Fruit fly (Drosophila melanogaster): ENCODE measurements around the gene CG14260.

The CG14260 gene

dm6 chr3R:27244412-27244741 is 20.9 kb upstream of the CG14260 start (continued):
- peak; percentile 35; the same call in 1 of the 2 replicates for TF ChIP-seq Xrp1 (GFP tag; IDR thresholded peaks at IDR 0.05)
- 0 out of 2 replicates have a peak, but pooled peaks have one; percentile 8 for TF ChIP-seq CG11696 (GFP tag; IDR thresholded peaks at IDR 0.05)
- no peak for TF ChIP-seq Lhr (GFP tag; optimal IDR thresholded peaks at IDR 0.05)
- TF ChIP-seq D19B (GFP tag; optimal IDR thresholded peaks at IDR 0.05), result peak; percentile 16
- TF ChIP-seq toy (GFP tag; IDR thresholded peaks at IDR 0.05), result no peak

dm6 chr3R:27244742-27245400 is 20.4 kb upstream of the CG14260 start, which contains the start of gene CG18766:
Gene CG18766 (minus strand): TSS chr3R:27245249.
- TF ChIP-seq vfl (GFP tag; optimal IDR thresholded peaks at IDR 0.05) (no peak), Jarid2 (GFP tag; optimal IDR thresholded peaks at IDR 0.05) (peak; percentile 33), CG17612 (GFP tag; IDR thresholded peaks at IDR 0.05) (no peak), twi (tag; optimal IDR thresholded peaks at IDR 0.05) (peak; percentile 14), al (GFP tag; IDR thresholded peaks at IDR 0.05) (no peak), Fer2 (tag; optimal IDR thresholded peaks at IDR 0.05) (no peak), MESR4 (GFP tag; optimal IDR thresholded peaks at IDR 0.05) (peak; percentile 72), NFAT (GFP tag; IDR thresholded peaks at IDR 0.05) (no peak), CG2120 (GFP tag; optimal IDR thresholded peaks at IDR 0.05) (peak; percentile 37), Sox102F (GFP tag; optimal IDR thresholded peaks at IDR 0.05) (no peak), BEAF-32 (GFP tag; optimal IDR thresholded peaks at IDR 0.05) (peak; percentile 41), CG17359 (tag; optimal IDR thresholded peaks at IDR 0.05) (no peak), CG1792 (GFP tag; optimal IDR thresholded peaks at IDR 0.05) (peak; percentile 5), CG32767 (GFP tag; IDR thresholded peaks at IDR 0.05) (peak; percentile 51), Max (GFP tag; optimal IDR thresholded peaks at IDR 0.05) (peak; percentile 38), chn (GFP tag; optimal IDR thresholded peaks at IDR 0.05) (peak; percentile 60), danr (GFP tag; IDR thresholded peaks at IDR 0.05) (no peak), kay (GFP tag; optimal IDR thresholded peaks at IDR 0.05) (no peak), CG10979 (tag; optimal IDR thresholded peaks at IDR 0.05) (peak; percentile 5), zen (tag; optimal IDR thresholded peaks at IDR 0.05) (peak; percentile 55), nmo (GFP tag; optimal IDR thresholded peaks at IDR 0.05) (peak; percentile 52), CG17361 (GFP tag; IDR thresholded peaks at IDR 0.05) (peak; percentile 33; the same call in 1 of the 3 replicates), Neu2 (GFP tag; optimal IDR thresholded peaks at IDR 0.05; ENCODE audit: borderline replicate concordance) (peak; percentile 39), pnt (GFP tag; optimal IDR thresholded peaks at IDR 0.05) (peak; percentile 3), exex (tag; optimal IDR thresholded peaks at IDR 0.05) (peak; percentile 30), CG10147 (GFP tag; optimal IDR thresholded peaks at IDR 0.05) (no peak), jumu (GFP tag; optimal IDR thresholded peaks at IDR 0.05) (peak; percentile 15), CG1024 (GFP tag; IDR thresholded peaks at IDR 0.05) (no peak; the same call in 1 of the 2 replicates), slbo (GFP tag; IDR thresholded peaks at IDR 0.05) (peak; percentile 61), Side (GFP tag; optimal IDR thresholded peaks at IDR 0.05) (peak; percentile 36), CG4328 (GFP tag; optimal IDR thresholded peaks at IDR 0.05) (no peak), crp (GFP tag; optimal IDR thresholded peaks at IDR 0.05) (peak in 1 of 2 experiments; percentile 20), CG12391 (tag; optimal IDR thresholded peaks at IDR 0.05) (no peak), B-H1 (GFP tag; IDR thresholded peaks at IDR 0.05) (no peak), Hr51 (GFP tag; optimal IDR thresholded peaks at IDR 0.05) (no peak), CG4404 (GFP tag; IDR thresholded peaks at IDR 0.05) (no peak; the same call in 1 of the 2 replicates), gce (GFP tag; IDR thresholded peaks at IDR 0.05) (0 out of 3 replicates have a peak, but pooled peaks have one; percentile 13), CG1233 (GFP tag; optimal IDR thresholded peaks at IDR 0.05) (no peak), dmrt99B (tag; optimal IDR thresholded peaks at IDR 0.05) (no peak), CG14860 (GFP tag; IDR thresholded peaks at IDR 0.05; ENCODE audit: partially characterized antibody) (no peak), CG18599 (GFP tag; optimal IDR thresholded peaks at IDR 0.05) (peak; percentile 4), CG42726 (GFP tag; IDR thresholded peaks at IDR 0.05; ENCODE audit: partially characterized antibody) (peak; percentile 71; the same call in 1 of the 2 replicates)
